Worm (Caenorhabditis elegans): Measurements from ENCODE around the gene W06G6.2.

ce11 chrV:16600623-16601022, 28.5 kb upstream of the W06G6.2 start, which contains the start of gene T03E6.9:
- TF ChIP-seq nhr-11 (tag; optimal IDR thresholded peaks at IDR 0.05) (no peak), snpc-4 (tag; optimal IDR thresholded peaks at IDR 0.05) (no peak), mdl-1 (tag; optimal IDR thresholded peaks at IDR 0.05) (no peak)
